Fruit fly (Drosophila melanogaster): ENCODE data around the gene CheA87a.

- no peak for TF ChIP-seq CG5204 (GFP tag; optimal IDR thresholded peaks at IDR 0.05)
- no peak for TF ChIP-seq tj (GFP tag; optimal IDR thresholded peaks at IDR 0.05)
- TF ChIP-seq CG7101 (tag; optimal IDR thresholded peaks at IDR 0.05): no peak
- TF ChIP-seq Hr96 (GFP tag; optimal IDR thresholded peaks at IDR 0.05): no peak
- TF ChIP-seq ovo (GFP tag; optimal IDR thresholded peaks at IDR 0.05): no peak
- TF ChIP-seq CG11617 (GFP tag; optimal IDR thresholded peaks at IDR 0.05): no peak
- TF ChIP-seq CG14711 (tag; optimal IDR thresholded peaks at IDR 0.05): no peak
These were observed 18.9 kb downstream of the CheA87a start, which contains the start of gene CG9799 for dm6 chr3R:13388160-13388870.

Data from whole organism, adult.